Worm (Caenorhabditis elegans): ENCODE data around the gene pax-2.

DNA sequence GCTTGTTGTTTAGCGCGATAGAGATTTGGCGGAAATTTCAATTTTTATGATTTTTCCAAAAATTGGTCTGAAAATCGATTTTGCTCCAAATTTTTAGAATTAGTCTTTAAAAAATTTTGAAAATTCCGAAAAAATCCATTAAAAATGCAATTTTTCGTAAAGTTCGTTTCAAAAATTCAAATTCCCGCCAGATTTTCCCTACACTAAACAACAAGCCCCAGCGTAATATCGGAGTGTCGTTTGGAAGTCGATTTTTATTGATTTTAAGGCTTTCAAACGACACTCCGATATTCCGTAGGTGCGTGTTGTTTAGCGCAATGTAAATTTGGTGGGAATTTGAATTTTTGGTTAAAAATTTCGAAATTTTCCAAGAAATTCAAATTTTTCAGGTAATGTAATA lies 27.5 kb downstream of the pax-2 start:
- no peak for TF ChIP-seq pqm-1 (tag; optimal IDR thresholded peaks at IDR 0.05)
- no peak for TF ChIP-seq egl-27 (tag; optimal IDR thresholded peaks at IDR 0.05)
- no peak for TF ChIP-seq ama-1 (optimal IDR thresholded peaks at IDR 0.05)
- TF ChIP-seq lsy-12 (tag; optimal IDR thresholded peaks at IDR 0.05) = no peak
- TF ChIP-seq unc-39 (tag; optimal IDR thresholded peaks at IDR 0.05) = no peak
- TF ChIP-seq ceh-16 (tag; optimal IDR thresholded peaks at IDR 0.05) = no peak
- TF ChIP-seq elt-1 (tag; optimal IDR thresholded peaks at IDR 0.05) = no peak
- TF ChIP-seq pha-4 (tag; optimal IDR thresholded peaks at IDR 0.05) = no peak
- TF ChIP-seq lin-39 (tag; optimal IDR thresholded peaks at IDR 0.05) = no peak

Measured in whole organism, L3 larva.